Worm (Caenorhabditis elegans) whole organism, L3 larva: Measurements from ENCODE around the gene F39F10.4.

ENCODE experiments used
- R02D3.7 ChIP-seq: fragments of 150-350 bp; optimal IDR thresholded peaks from 2 replicates; lab custom pipeline; 2014; ENCODE audit warnings: missing biosample characterization, missing genetic modification characterization
- ZK546.5 ChIP-seq: sonication (generic microtip); optimal IDR thresholded peaks from 2 replicates; lab custom pipeline; 2017; ENCODE audit warnings: missing biosample characterization, missing genetic modification characterization
- ama-1 ChIP-seq: fragments of 150-350 bp; optimal IDR thresholded peaks from 2 replicates; lab custom pipeline; 2018
- ceh-28 ChIP-seq: fragments of 150-350 bp; optimal IDR thresholded peaks from 2 replicates; lab custom pipeline; 2014; ENCODE audit warnings: missing biosample characterization, missing genetic modification reagents, missing genetic modification characterization
- ceh-82 ChIP-seq: fragments of 150-350 bp; optimal IDR thresholded peaks from 2 replicates; lab custom pipeline; 2014; ENCODE audit warnings: missing biosample characterization, missing genetic modification characterization
- daf-12 ChIP-seq: fragments of 150-350 bp; optimal IDR thresholded peaks from 2 replicates; lab custom pipeline; 2014; ENCODE audit warnings: missing biosample characterization, missing genetic modification reagents, missing genetic modification characterization
- egl-5 ChIP-seq: fragments of 150-350 bp; optimal IDR thresholded peaks from 2 replicates; lab custom pipeline; 2017; ENCODE audit warnings: missing biosample characterization, missing genetic modification reagents, missing genetic modification characterization, inconsistent platforms
- elt-1 ChIP-seq: fragments of 150-350 bp; optimal IDR thresholded peaks from 2 replicates; lab custom pipeline; 2014; ENCODE audit warnings: missing biosample characterization, missing genetic modification characterization
- elt-2 ChIP-seq: sonication (generic microtip); optimal IDR thresholded peaks from 2 replicates; lab custom pipeline; 2016; ENCODE audit warnings: missing genetic modification reagents, mild to moderate bottlenecking, missing genetic modification characterization, missing compliant biosample characterization
- eor-1 ChIP-seq, 2 experiments: fragments of 150-350 bp; optimal IDR thresholded peaks; 2 replicates each; lab custom pipeline; 2014 to 2018; ENCODE audit warnings: missing biosample characterization in 2 of 2, missing genetic modification characterization in 2 of 2
- fkh-2 ChIP-seq: fragments of 150-350 bp; optimal IDR thresholded peaks from 2 replicates; lab custom pipeline; 2014; ENCODE audit warnings: missing biosample characterization, missing genetic modification reagents, missing genetic modification characterization
- fos-1 ChIP-seq: fragments of 150-350 bp; optimal IDR thresholded peaks from 2 replicates; lab custom pipeline; 2014; ENCODE audit warnings: missing biosample characterization, missing genetic modification characterization
- hmg-11 ChIP-seq: sonication (generic microtip); optimal IDR thresholded peaks from 2 replicates; lab custom pipeline; 2016; ENCODE audit warnings: missing genetic modification characterization, missing compliant biosample characterization
- jun-1 ChIP-seq: fragments of 150-350 bp; optimal IDR thresholded peaks from 2 replicates; lab custom pipeline; 2014; ENCODE audit warnings: missing biosample characterization, missing genetic modification reagents, missing genetic modification characterization
- lin-15B ChIP-seq: fragments of 150-350 bp; optimal IDR thresholded peaks from 2 replicates; lab custom pipeline; 2014; ENCODE audit warnings: missing biosample characterization, missing genetic modification characterization
- mdl-1 ChIP-seq: fragments of 150-350 bp; optimal IDR thresholded peaks from 2 replicates; lab custom pipeline; 2014; ENCODE audit warnings: missing biosample characterization, missing genetic modification characterization
- mml-1 ChIP-seq: fragments of 150-350 bp; sonication (generic microtip); optimal IDR thresholded peaks from 3 replicates; lab custom pipeline; 2014; ENCODE audit warnings: missing biosample characterization, missing genetic modification characterization
- nfya-1 ChIP-seq: sonication (generic microtip); optimal IDR thresholded peaks from 2 replicates; lab custom pipeline; 2017; ENCODE audit warnings: missing genetic modification characterization, mild to moderate bottlenecking, missing compliant biosample characterization, antibody characterized with exemption, moderate library complexity; ENCODE audit not compliant: insufficient read depth
- nhr-11 ChIP-seq: fragments of 150-350 bp; optimal IDR thresholded peaks from 2 replicates; lab custom pipeline; 2014; ENCODE audit warnings: missing biosample characterization, missing genetic modification characterization
- nhr-12 ChIP-seq: fragments of 150-350 bp; optimal IDR thresholded peaks from 2 replicates; lab custom pipeline; 2014; ENCODE audit warnings: missing biosample characterization, missing genetic modification characterization
- nhr-23 ChIP-seq: fragments of 150-350 bp; optimal IDR thresholded peaks from 2 replicates; lab custom pipeline; 2014; ENCODE audit warnings: missing biosample characterization, missing genetic modification reagents, missing genetic modification characterization
- nhr-237 ChIP-seq: fragments of 150-350 bp; optimal IDR thresholded peaks from 2 replicates; lab custom pipeline; 2014; ENCODE audit warnings: missing biosample characterization, missing genetic modification characterization
- nhr-25 ChIP-seq: sonication (generic microtip); optimal IDR thresholded peaks from 2 replicates; lab custom pipeline; 2017; ENCODE audit warnings: missing biosample characterization, missing genetic modification characterization
- nhr-28 ChIP-seq: fragments of 150-350 bp; optimal IDR thresholded peaks from 2 replicates; lab custom pipeline; 2014; ENCODE audit warnings: missing biosample characterization, missing genetic modification characterization
- nhr-43 ChIP-seq: sonication (generic microtip); optimal IDR thresholded peaks from 2 replicates; lab custom pipeline; 2016; ENCODE audit warnings: mild to moderate bottlenecking, missing genetic modification characterization, missing compliant biosample characterization; ENCODE audit not compliant: poor library complexity, severe bottlenecking
- nhr-67 ChIP-seq: fragments of 150-350 bp; optimal IDR thresholded peaks from 2 replicates; lab custom pipeline; 2014; ENCODE audit warnings: missing biosample characterization, missing genetic modification characterization
- nhr-77 ChIP-seq: fragments of 150-350 bp; optimal IDR thresholded peaks from 2 replicates; lab custom pipeline; 2014; ENCODE audit warnings: missing biosample characterization, missing genetic modification characterization
- pha-4 ChIP-seq: fragments of 150-350 bp; optimal IDR thresholded peaks from 2 replicates; lab custom pipeline; 2014; ENCODE audit warnings: missing biosample characterization, missing genetic modification reagents, missing genetic modification characterization
- pqm-1 ChIP-seq: fragments of 150-350 bp; optimal IDR thresholded peaks from 2 replicates; lab custom pipeline; 2017; ENCODE audit warnings: missing biosample characterization, missing genetic modification characterization, inconsistent platforms
- sea-2 ChIP-seq: fragments of 150-350 bp; sonication (generic microtip); optimal IDR thresholded peaks from 4 replicates; lab custom pipeline; 2014; ENCODE audit warnings: missing biosample characterization, missing genetic modification reagents, missing genetic modification characterization
- skn-1 ChIP-seq: fragments of 150-350 bp; optimal IDR thresholded peaks from 2 replicates; lab custom pipeline; 2014; ENCODE audit warnings: missing biosample characterization, missing genetic modification characterization
- snpc-4 ChIP-seq: fragments of 150-350 bp; optimal IDR thresholded peaks from 2 replicates; lab custom pipeline; 2014; ENCODE audit warnings: missing biosample characterization, missing genetic modification characterization
- unc-39 ChIP-seq: sonication (generic microtip); optimal IDR thresholded peaks from 4 replicates; lab custom pipeline; 2017; ENCODE audit warnings: missing biosample characterization, missing genetic modification characterization
- unc-62 ChIP-seq: fragments of 150-350 bp; sonication (generic microtip); optimal IDR thresholded peaks from 4 replicates; lab custom pipeline; 2014; ENCODE audit warnings: missing biosample characterization, missing genetic modification reagents, missing genetic modification characterization
- zag-1 ChIP-seq: fragments of 150-350 bp; optimal IDR thresholded peaks from 2 replicates; lab custom pipeline; 2014; ENCODE audit warnings: missing biosample characterization, missing genetic modification characterization
- ztf-11 ChIP-seq: fragments of 150-350 bp; optimal IDR thresholded peaks from 2 replicates; lab custom pipeline; 2014; ENCODE audit warnings: missing biosample characterization, missing genetic modification characterization
- ztf-4 ChIP-seq: fragments of 150-350 bp; optimal IDR thresholded peaks from 2 replicates; lab custom pipeline; 2014; ENCODE audit warnings: missing biosample characterization, missing genetic modification characterization

The F39F10.4 gene

ce11 chrX:16871355-16871754 lies 32.2 kb downstream of the F39F10.4 start:
- TF ChIP-seq ztf-4 (tag; lab: Kevin White, UChicago) (no peak), ceh-28 (tag; lab: Kevin White, UChicago) (no peak), sea-2 (GFP tag; lab: Kevin White, UChicago) (no peak), zag-1 (tag; lab: Kevin White, UChicago) (no peak), nhr-67 (no peak), elt-2 (peak; percentile 32), R02D3.7 (tag; lab: Kevin White, UChicago) (no peak), ama-1 (lab: Kevin White, UChicago) (no peak), nhr-237 (tag; lab: Kevin White, UChicago) (no peak), nhr-12 (no peak), nhr-43 (tag; lab: Kevin White, UChicago) (peak; percentile 70), fos-1 (tag; lab: Kevin White, UChicago) (no peak), fkh-2 (tag; lab: Kevin White, UChicago) (no peak), elt-1 (tag; lab: Kevin White, UChicago) (no peak), nhr-77 (no peak), nhr-28 (tag; lab: Kevin White, UChicago) (no peak), egl-5 (tag; lab: Kevin White, UChicago) (no peak), lin-15B (no peak), nfya-1 (tag; lab: Kevin White, UChicago) (no peak), mdl-1 (no peak), unc-39 (tag; lab: Kevin White, UChicago) (no peak), skn-1 (no peak), nhr-23 (tag; lab: Kevin White, UChicago) (peak; percentile 27), nhr-11 (no peak), jun-1 (tag; lab: Kevin White, UChicago) (no peak), eor-1 (tag; optimal IDR thresholded peaks at IDR 0.05; lab: Kevin White, UChicago) (no peak)

DNA sequence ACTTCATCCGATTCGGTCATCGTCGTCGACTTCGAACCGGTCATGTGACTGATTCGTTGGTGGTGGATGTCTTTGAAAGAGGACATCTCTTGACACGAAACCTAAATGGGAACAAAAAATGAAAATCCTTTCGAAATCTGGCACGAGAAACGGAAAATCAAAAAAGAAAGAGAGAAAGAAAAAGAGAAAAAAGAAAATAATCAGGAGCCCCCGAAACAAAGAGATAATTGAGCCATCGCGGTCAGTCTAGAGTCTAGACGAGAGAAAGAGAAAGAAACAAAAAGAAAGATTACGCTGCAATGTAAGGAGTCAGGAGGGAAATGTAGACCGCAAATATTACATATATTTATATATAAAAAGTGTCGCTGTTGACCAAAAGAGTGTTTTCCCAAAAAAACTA lies 34.6 kb downstream of the F39F10.4 start, which contains the start of gene aakg-2:
aakg-2 (minus strand) TSS at position 101 of the 400 bp plus-strand sequence.
- no peak for TF ChIP-seq daf-12 (tag; lab: Kevin White, UChicago)
- peak; percentile 9 for TF ChIP-seq pha-4 (tag; lab: Kevin White, UChicago)
- TF ChIP-seq zag-1 (tag; lab: Kevin White, UChicago), result no peak
- TF ChIP-seq nhr-237 (tag; lab: Kevin White, UChicago), result no peak
- TF ChIP-seq nhr-43 (tag; lab: Kevin White, UChicago), result no peak

ce11 chrX:16865675-16866074 lies 37.8 kb downstream of the F39F10.4 start:
- TF ChIP-seq unc-39 (tag; lab: Kevin White, UChicago) (no peak), fkh-2 (tag; lab: Kevin White, UChicago) (no peak), ztf-11 (tag; lab: Kevin White, UChicago) (no peak), nhr-12 (no peak), skn-1 (no peak), egl-5 (tag; lab: Kevin White, UChicago) (no peak), nhr-28 (tag; lab: Kevin White, UChicago) (no peak)
- TF ChIP-seq, all 47 proteins: peak for 0

ce11 chrX:16865016-16865415 lies 38.5 kb downstream of the F39F10.4 start:
- TF ChIP-seq ZK546.5 (tag; lab: Kevin White, UChicago), result no peak
- peak; percentile 81 for TF ChIP-seq elt-2
- no peak for TF ChIP-seq snpc-4
- peak; percentile 10 for TF ChIP-seq pqm-1 (tag; lab: Kevin White, UChicago)
- TF ChIP-seq R02D3.7 (tag; lab: Kevin White, UChicago), result no peak
- TF ChIP-seq ceh-82 (tag; lab: Kevin White, UChicago), result no peak
- no peak for TF ChIP-seq sea-2 (GFP tag; lab: Kevin White, UChicago)
- TF ChIP-seq zag-1 (tag; lab: Kevin White, UChicago), result no peak
- TF ChIP-seq mml-1 (tag; lab: Kevin White, UChicago), result no peak
- TF ChIP-seq unc-62 (GFP tag; lab: Kevin White, UChicago), result no peak

DNA sequence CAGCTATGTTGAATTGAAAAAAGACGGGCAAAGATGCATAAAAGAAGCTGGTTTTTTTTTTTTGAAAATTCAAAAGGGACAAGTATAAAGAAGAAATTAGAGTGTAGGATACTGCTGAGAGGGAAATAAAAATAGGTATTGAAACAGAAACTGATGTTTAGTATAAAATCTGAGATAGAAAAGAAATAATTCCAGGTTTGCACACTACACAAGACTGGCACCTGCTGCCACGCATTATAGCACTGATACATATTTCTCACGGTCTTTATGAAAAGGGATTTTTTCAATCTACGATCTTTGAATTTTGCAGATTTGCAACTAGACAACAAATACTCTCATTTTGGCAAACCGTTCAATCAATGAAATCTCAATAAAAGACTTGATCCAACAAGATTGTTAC lies 40.2 kb downstream of the F39F10.4 start:
- TF ChIP-seq zag-1 (tag; lab: Kevin White, UChicago) (no peak), sea-2 (GFP tag; lab: Kevin White, UChicago) (no peak), hmg-11 (tag; lab: Kevin White, UChicago) (no peak), nhr-25 (tag; lab: Kevin White, UChicago) (no peak), nhr-23 (tag; lab: Kevin White, UChicago) (no peak), ceh-28 (tag; lab: Kevin White, UChicago) (no peak), pha-4 (tag; lab: Kevin White, UChicago) (no peak), ztf-11 (tag; lab: Kevin White, UChicago) (no peak), mdl-1 (no peak), nhr-43 (tag; lab: Kevin White, UChicago) (no peak), fkh-2 (tag; lab: Kevin White, UChicago) (no peak)
